Fruit fly (Drosophila melanogaster) whole organism, prepupa: Measurements from ENCODE around the gene Pmvk.

ENCODE experiments used
- CG10631 ChIP-seq: fragments of 200-800 bp; sonication (Bioruptor generic); optimal IDR thresholded peaks from 2 replicates; lab custom pipeline; 2016; ENCODE audit warnings: missing biosample characterization, missing genetic modification characterization
- CG1621 ChIP-seq: fragments of 200-800 bp; sonication (Bioruptor generic); optimal IDR thresholded peaks from 3 replicates; lab custom pipeline; 2018; ENCODE audit warnings: missing biosample characterization, mild to moderate bottlenecking, missing genetic modification characterization
- Ets21C ChIP-seq: fragments of 200-800 bp; sonication (Bioruptor generic); optimal IDR thresholded peaks from 3 replicates; lab custom pipeline; 2016; ENCODE audit warnings: missing biosample characterization, missing genetic modification characterization
- dac ChIP-seq: fragments of 200-800 bp; sonication (Bioruptor generic); optimal IDR thresholded peaks from 2 replicates; lab custom pipeline; 2017; ENCODE audit warnings: missing biosample characterization, mild to moderate bottlenecking, missing genetic modification characterization
- dsx ChIP-seq: fragments of 200-800 bp; optimal IDR thresholded peaks from 3 replicates; lab custom pipeline; 2019; ENCODE audit warnings: missing biosample characterization, mild to moderate bottlenecking, missing genetic modification characterization, moderate library complexity; ENCODE audit not compliant: poor library complexity, severe bottlenecking
- lz ChIP-seq: fragments of 200-800 bp; sonication (Bioruptor generic); optimal IDR thresholded peaks from 3 replicates; lab custom pipeline; 2016; ENCODE audit warnings: missing biosample characterization, missing genetic modification characterization

DNA sequence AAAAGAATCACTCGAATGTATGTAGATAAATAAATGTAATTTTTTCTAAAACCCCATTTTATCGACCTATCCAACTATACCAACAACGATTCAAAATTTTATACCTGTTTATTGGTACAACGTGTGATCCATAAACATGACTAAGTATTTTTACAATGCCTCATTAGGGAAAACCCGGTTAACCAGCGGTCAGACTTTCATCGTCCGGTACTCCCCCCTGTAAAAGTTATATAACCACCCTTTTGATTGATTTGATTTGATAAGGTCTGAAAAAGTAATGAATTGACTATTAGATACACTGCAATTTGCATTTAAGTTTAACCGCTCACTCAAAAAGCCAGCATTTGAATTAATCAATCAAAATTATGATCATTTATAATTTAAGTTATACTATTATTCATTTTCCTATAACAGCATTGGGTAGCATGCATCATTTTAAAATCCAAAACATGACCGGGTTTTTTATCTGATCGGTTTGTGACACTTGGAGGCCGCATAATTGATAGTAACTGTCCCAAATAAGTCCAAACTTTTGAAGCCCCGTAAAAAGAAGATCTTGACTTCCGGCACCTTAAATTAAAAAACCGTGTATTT lies 12.7 kb downstream of the Pmvk start:
- no peak for TF ChIP-seq dac
- no peak for TF ChIP-seq lz (GFP tag; lab: Kevin White, UChicago)
- no peak for TF ChIP-seq CG1621 (tag; lab: Kevin White, UChicago)
- TF ChIP-seq dsx (GFP tag; lab: Kevin White, UChicago) = no peak
- no peak for TF ChIP-seq CG10631 (GFP tag; lab: Kevin White, UChicago)
- no peak for TF ChIP-seq Ets21C (GFP tag; lab: Kevin White, UChicago)
